Worm (Caenorhabditis elegans) whole organism, late embryonic: ENCODE results near the gene M18.6.

Source experiments
- C08G9.2 ChIP-seq: sonication (generic microtip); optimal IDR thresholded peaks from 2 replicates; lab custom pipeline; 2016; ENCODE audit warnings: mild to moderate bottlenecking, missing genetic modification characterization, moderate library complexity, missing compliant biosample characterization
- C38D4.7 ChIP-seq: fragments of 200-800 bp; sonication (Bioruptor generic); optimal IDR thresholded peaks from 2 replicates; lab custom pipeline; 2018; ENCODE audit warnings: mild to moderate bottlenecking, missing genetic modification characterization, moderate library complexity, missing compliant biosample characterization
- F13H6.1 ChIP-seq: sonication (generic microtip); optimal IDR thresholded peaks from 2 replicates; lab custom pipeline; 2016; ENCODE audit warnings: missing genetic modification characterization, missing compliant biosample characterization
- K02D7.2 ChIP-seq: sonication (generic microtip); optimal IDR thresholded peaks from 2 replicates; lab custom pipeline; 2017; ENCODE audit warnings: mild to moderate bottlenecking, missing genetic modification characterization, missing compliant biosample characterization
- K09A11.1 ChIP-seq: sonication (generic microtip); optimal IDR thresholded peaks from 2 replicates; lab custom pipeline; 2017; ENCODE audit warnings: antibody characterized with exemption, mild to moderate bottlenecking, missing genetic modification characterization, missing compliant biosample characterization; ENCODE audit not compliant: insufficient read depth
- Y22D7AL.16 ChIP-seq: sonication (generic microtip); optimal IDR thresholded peaks from 2 replicates; lab custom pipeline; 2016; ENCODE audit warnings: missing genetic modification characterization, missing compliant biosample characterization
- ahr-1 ChIP-seq: sonication (generic microtip); optimal IDR thresholded peaks from 2 replicates; lab custom pipeline; 2016; ENCODE audit warnings: missing genetic modification characterization, missing compliant biosample characterization
- ama-1 ChIP-seq: fragments of 150-350 bp; optimal IDR thresholded peaks from 2 replicates; lab custom pipeline; 2014
- ceh-14 ChIP-seq: sonication (generic microtip); optimal IDR thresholded peaks from 2 replicates; lab custom pipeline; 2016; ENCODE audit warnings: missing genotype, missing genetic modification characterization, missing compliant biosample characterization
- ceh-22 ChIP-seq: sonication (generic microtip); optimal IDR thresholded peaks from 2 replicates; lab custom pipeline; 2017; ENCODE audit warnings: missing biosample characterization, missing genetic modification characterization
- ceh-24 ChIP-seq: sonication (generic microtip); optimal IDR thresholded peaks from 2 replicates; lab custom pipeline; 2016; ENCODE audit warnings: mild to moderate bottlenecking, missing genetic modification characterization, missing compliant biosample characterization
- ceh-30 ChIP-seq: fragments of 150-350 bp; optimal IDR thresholded peaks from 2 replicates; lab custom pipeline; 2014; ENCODE audit warnings: missing biosample characterization, missing genetic modification characterization
- ceh-31 ChIP-seq: sonication (generic microtip); optimal IDR thresholded peaks from 2 replicates; lab custom pipeline; 2016; ENCODE audit warnings: missing genetic modification characterization, missing compliant biosample characterization
- ceh-34 ChIP-seq: sonication (generic microtip); optimal IDR thresholded peaks from 2 replicates; lab custom pipeline; 2016; ENCODE audit warnings: mild to moderate bottlenecking, missing genetic modification characterization, missing compliant biosample characterization
- ceh-45 ChIP-seq: fragments of 200-800 bp; sonication (Bioruptor generic); IDR thresholded peaks from 2 replicates; pipeline ENCODE4 v1.3.6; 2022; ENCODE audit warnings: missing genetic modification reagents, missing genetic modification characterization, missing compliant biosample characterization
- ceh-48 ChIP-seq: sonication (generic microtip); optimal IDR thresholded peaks from 2 replicates; lab custom pipeline; 2016; ENCODE audit warnings: missing genetic modification characterization, inconsistent platforms, missing compliant biosample characterization
- ceh-6 ChIP-seq: fragments of 200-800 bp; sonication (Bioruptor generic); optimal IDR thresholded peaks from 2 replicates; lab custom pipeline; 2018; ENCODE audit warnings: mild to moderate bottlenecking, missing genetic modification characterization, missing compliant biosample characterization
- che-1 ChIP-seq: sonication (generic microtip); optimal IDR thresholded peaks from 2 replicates; lab custom pipeline; 2016; ENCODE audit warnings: mild to moderate bottlenecking, missing genetic modification characterization, missing compliant biosample characterization
- dmd-4 ChIP-seq: sonication (generic microtip); optimal IDR thresholded peaks from 2 replicates; lab custom pipeline; 2016; ENCODE audit warnings: borderline replicate concordance, missing genetic modification characterization, missing compliant biosample characterization
- elt-2 ChIP-seq: sonication (generic microtip); optimal IDR thresholded peaks from 2 replicates; lab custom pipeline; 2016; ENCODE audit warnings: missing genetic modification reagents, missing genetic modification characterization, missing compliant biosample characterization
- elt-4 ChIP-seq: sonication (generic microtip); optimal IDR thresholded peaks from 2 replicates; lab custom pipeline; 2016; ENCODE audit warnings: missing genetic modification characterization, missing compliant biosample characterization
- fkh-10 ChIP-seq: fragments of 150-350 bp; optimal IDR thresholded peaks from 2 replicates; lab custom pipeline; 2014; ENCODE audit warnings: missing biosample characterization, missing genetic modification reagents, missing genetic modification characterization
- hlh-13 ChIP-seq: fragments of 200-800 bp; sonication (Bioruptor generic); optimal IDR thresholded peaks from 2 replicates; lab custom pipeline; 2018; ENCODE audit warnings: mild to moderate bottlenecking, missing genetic modification characterization, missing compliant biosample characterization
- hlh-15 ChIP-seq: sonication (generic microtip); optimal IDR thresholded peaks from 2 replicates; lab custom pipeline; 2016; ENCODE audit warnings: missing genetic modification characterization, missing compliant biosample characterization
- npax-4 ChIP-seq: sonication (generic microtip); optimal IDR thresholded peaks from 2 replicates; lab custom pipeline; 2016; ENCODE audit warnings: missing genetic modification characterization, missing compliant biosample characterization
- odd-2 ChIP-seq: sonication (generic microtip); optimal IDR thresholded peaks from 2 replicates; lab custom pipeline; 2017; ENCODE audit warnings: antibody characterized with exemption, mild to moderate bottlenecking, missing genetic modification characterization, missing compliant biosample characterization
- pag-3 ChIP-seq: sonication (generic microtip); optimal IDR thresholded peaks from 2 replicates; lab custom pipeline; 2016; ENCODE audit warnings: missing compliant biosample characterization, missing genetic modification characterization, borderline replicate concordance
- pat-9 ChIP-seq: fragments of 200-800 bp; sonication (Bioruptor generic); optimal IDR thresholded peaks from 2 replicates; lab custom pipeline; 2018; ENCODE audit warnings: mild to moderate bottlenecking, missing genetic modification characterization, moderate library complexity, missing compliant biosample characterization
- pha-4 ChIP-seq: fragments of 150-350 bp; optimal IDR thresholded peaks from 2 replicates; lab custom pipeline; 2018; ENCODE audit warnings: missing biosample characterization, missing genetic modification reagents, missing genetic modification characterization
- pros-1 ChIP-seq: fragments of 150-350 bp; optimal IDR thresholded peaks from 2 replicates; lab custom pipeline; 2014; ENCODE audit warnings: missing biosample characterization, missing genetic modification reagents, missing genetic modification characterization
- ref-2 ChIP-seq: sonication (generic microtip); optimal IDR thresholded peaks from 2 replicates; lab custom pipeline; 2016; ENCODE audit warnings: missing genetic modification characterization, missing compliant biosample characterization
- rnt-1 ChIP-seq: sonication (generic microtip); optimal IDR thresholded peaks from 2 replicates; lab custom pipeline; 2016; ENCODE audit warnings: missing genetic modification characterization, missing compliant biosample characterization
- sox-4 ChIP-seq: sonication (generic microtip); optimal IDR thresholded peaks from 2 replicates; lab custom pipeline; 2017; ENCODE audit warnings: mild to moderate bottlenecking, missing genetic modification characterization, inconsistent platforms, missing compliant biosample characterization
- tbx-2 ChIP-seq: sonication (generic microtip); optimal IDR thresholded peaks from 2 replicates; lab custom pipeline; 2016; ENCODE audit warnings: missing genetic modification characterization, missing compliant biosample characterization
- tbx-7 ChIP-seq: sonication (generic microtip); optimal IDR thresholded peaks from 2 replicates; lab custom pipeline; 2016; ENCODE audit warnings: missing genotype, missing genetic modification characterization, missing compliant biosample characterization
- unc-3 ChIP-seq, 2 experiments: fragments of 200-800 bp in 1 of 2; sonication (Bioruptor generic) in 1 of 2; sonication (generic microtip) in 1 of 2; conservative IDR thresholded peaks in 1 of 2; optimal IDR thresholded peaks in 1 of 2; 2 replicates each; pipeline versions ENCODE4 v1.3.6 to Lab custom; 2016 to 2022; ENCODE audit warnings: missing compliant biosample characterization in 2 of 2, missing genetic modification characterization in 2 of 2, missing genetic modification reagents in 1 of 2
- unc-42 ChIP-seq: sonication (generic microtip); optimal IDR thresholded peaks from 2 replicates; lab custom pipeline; 2016; ENCODE audit warnings: missing genotype, missing genetic modification characterization, missing compliant biosample characterization
- unc-55 ChIP-seq: sonication (generic microtip); optimal IDR thresholded peaks from 2 replicates; lab custom pipeline; 2017; ENCODE audit warnings: missing biosample characterization, missing genetic modification reagents, missing genetic modification characterization
- unc-86 ChIP-seq: sonication (generic microtip); optimal IDR thresholded peaks from 2 replicates; lab custom pipeline; 2016; ENCODE audit warnings: missing genetic modification characterization, missing compliant biosample characterization
- zip-5 ChIP-seq: sonication (generic microtip); optimal IDR thresholded peaks from 2 replicates; lab custom pipeline; 2016; ENCODE audit warnings: missing genetic modification characterization, missing compliant biosample characterization

Gene M18.6

DNA sequence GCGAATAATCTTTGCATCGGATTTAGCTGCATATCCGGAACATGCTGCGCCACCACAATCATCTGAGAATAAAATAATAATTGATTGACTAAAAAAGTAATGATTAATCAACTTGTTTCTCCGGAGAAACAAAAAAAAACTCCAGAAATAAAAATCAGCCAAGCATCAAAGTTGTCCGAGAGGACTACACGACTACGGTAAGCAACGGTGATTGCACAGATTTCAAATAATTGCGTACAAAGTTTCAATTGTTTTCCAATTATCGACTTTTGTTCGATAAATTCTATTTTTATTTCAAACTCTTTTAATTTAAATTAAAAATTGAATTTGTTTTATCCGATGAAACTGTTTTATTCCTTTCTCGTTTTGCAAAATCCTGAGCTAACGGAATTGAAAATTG lies 27.7 kb upstream of the M18.6 start, which contains the start of gene cpsf-4 (continued):
- TF ChIP-seq zip-5, result no peak
- no peak for TF ChIP-seq Y22D7AL.16 (tag; lab: Kevin White, UChicago)

DNA sequence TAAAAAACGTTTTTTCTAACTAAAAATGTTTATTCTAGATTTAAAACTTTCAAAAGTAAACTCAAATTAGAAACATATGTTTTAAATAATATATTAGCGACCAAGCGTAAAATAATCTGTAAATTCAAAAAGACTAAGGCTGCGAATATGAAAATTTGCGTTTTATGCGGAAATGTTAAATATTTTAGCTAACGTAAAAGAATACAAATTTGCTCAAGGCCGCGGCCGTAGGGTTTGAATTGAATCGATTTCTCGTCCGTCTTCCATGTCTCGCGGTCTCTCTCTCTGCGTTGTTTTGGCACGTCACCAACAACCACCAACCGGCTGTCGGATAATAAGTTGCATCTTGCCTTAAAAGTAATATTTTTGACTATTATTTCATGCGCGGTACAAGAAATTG lies 27.3 kb upstream of the M18.6 start, which contains the start of gene F11A10.5:
Gene F11A10.5 (plus strand): TSS at position 301 of the 400 bp plus-strand sequence.
- TF ChIP-seq zip-5, result peak; percentile 16
- TF ChIP-seq pat-9, result no peak
- TF ChIP-seq ceh-31, result peak; percentile 10
- peak; percentile 47 for TF ChIP-seq ceh-48

- TF ChIP-seq che-1 (tag; lab: Kevin White, UChicago) (no peak), hlh-15 (tag; lab: Kevin White, UChicago) (no peak), rnt-1 (tag; lab: Kevin White, UChicago) (no peak), C08G9.2 (tag; lab: Kevin White, UChicago) (no peak), ceh-6 (no peak), fkh-10 (GFP tag; lab: Kevin White, UChicago) (no peak), dmd-4 (tag; lab: Kevin White, UChicago) (no peak)
Measured at ce11 chrIV:12096479-12096878, 24.6 kb upstream of the M18.6 start, which contains the start of gene mon-2. mon-2 (plus strand) TSS chrIV:12096779.

ce11 chrIV:12105558-12105957 lies 15.6 kb upstream of the M18.6 start, which contains the start of gene M18.3:
M18.3 (plus strand) TSS chrIV:12105858.
- TF ChIP-seq unc-3 (GFP tag; conservative IDR thresholded peaks at IDR 0.05; lab: Robert Waterston, UW) (no peak), unc-3 (tag; optimal IDR thresholded peaks at IDR 0.05; lab: Kevin White, UChicago) (no peak), ceh-30 (tag; lab: Kevin White, UChicago) (no peak), ahr-1 (no peak), K02D7.2 (tag; lab: Kevin White, UChicago) (no peak), ama-1 (lab: Kevin White, UChicago) (no peak), ceh-14 (no peak), tbx-7 (tag; lab: Kevin White, UChicago) (no peak), che-1 (tag; lab: Kevin White, UChicago) (no peak), Y22D7AL.16 (tag; lab: Kevin White, UChicago) (no peak), pros-1 (tag; lab: Kevin White, UChicago) (no peak), ref-2 (tag; lab: Kevin White, UChicago) (no peak), ceh-34 (tag; lab: Kevin White, UChicago) (no peak), ceh-45 (GFP tag; lab: Robert Waterston, UW) (no peak), tbx-2 (no peak), zip-5 (no peak), dmd-4 (tag; lab: Kevin White, UChicago) (no peak)

DNA sequence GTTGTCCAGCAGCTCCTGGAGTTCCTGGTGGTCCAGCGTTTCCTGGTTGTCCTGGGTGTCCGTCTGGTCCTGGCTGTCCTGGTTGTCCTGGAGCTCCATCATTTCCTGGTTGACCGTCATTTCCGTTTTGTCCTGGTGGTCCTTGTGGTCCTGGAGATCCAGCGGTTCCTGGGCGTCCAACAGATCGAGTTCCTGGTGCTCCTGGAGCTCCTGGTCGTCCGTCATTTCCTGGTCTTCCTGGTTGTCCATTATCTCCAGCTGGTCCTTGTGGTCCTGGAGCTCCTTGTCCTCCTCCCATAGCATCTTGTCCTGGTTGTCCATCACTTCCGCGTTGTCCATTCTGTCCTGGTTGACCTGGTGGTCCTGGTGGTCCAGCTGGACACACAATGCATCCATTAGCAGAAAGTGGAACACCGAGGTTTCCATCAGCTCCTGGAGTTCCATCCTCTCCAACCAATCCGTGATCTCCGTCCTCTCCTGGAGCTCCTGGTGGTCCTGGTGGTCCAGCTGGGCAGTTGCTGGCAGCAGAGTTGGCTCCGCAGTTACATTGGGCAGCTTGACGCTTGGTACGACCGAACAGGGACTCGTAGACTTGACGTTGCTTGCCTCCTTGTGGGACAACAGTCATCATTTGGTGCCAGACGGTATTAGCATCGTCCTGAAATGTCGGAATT lies 12.0 kb upstream of the M18.6 start:
- no peak for TF ChIP-seq pag-3 (tag; lab: Kevin White, UChicago)
- no peak for TF ChIP-seq C38D4.7 (GFP tag; lab: Kevin White, UChicago)
- no peak for TF ChIP-seq elt-2 (tag; lab: Kevin White, UChicago)
- TF ChIP-seq unc-86 (tag; lab: Kevin White, UChicago), result no peak
- TF ChIP-seq ceh-24 (tag; lab: Kevin White, UChicago), result no peak
- no peak for TF ChIP-seq fkh-10 (GFP tag; lab: Kevin White, UChicago)
- TF ChIP-seq unc-42, result no peak
- no peak for TF ChIP-seq C08G9.2 (tag; lab: Kevin White, UChicago)
- peak; percentile 38 for TF ChIP-seq elt-4

ce11 chrIV:12109743-12110142 lies 11.4 kb upstream of the M18.6 start:
- TF ChIP-seq K09A11.1, result no peak
- no peak for TF ChIP-seq ceh-22 (tag; lab: Kevin White, UChicago)
- no peak for TF ChIP-seq sox-4
- no peak for TF ChIP-seq Y22D7AL.16 (tag; lab: Kevin White, UChicago)
- TF ChIP-seq che-1 (tag; lab: Kevin White, UChicago), result no peak
- no peak for TF ChIP-seq F13H6.1 (tag; lab: Kevin White, UChicago)
- TF ChIP-seq C08G9.2 (tag; lab: Kevin White, UChicago), result no peak
- no peak for TF ChIP-seq ceh-14
- no peak for TF ChIP-seq elt-2 (tag; lab: Kevin White, UChicago)
- TF ChIP-seq odd-2 (tag; lab: Kevin White, UChicago), result no peak
- TF ChIP-seq unc-55 (GFP tag; lab: Kevin White, UChicago), result no peak
- TF ChIP-seq hlh-15 (tag; lab: Kevin White, UChicago), result no peak
- TF ChIP-seq hlh-13 (GFP tag; lab: Kevin White, UChicago), result no peak
- TF ChIP-seq unc-86 (tag; lab: Kevin White, UChicago), result no peak
- no peak for TF ChIP-seq rnt-1 (tag; lab: Kevin White, UChicago)
- no peak for TF ChIP-seq ceh-6
- TF ChIP-seq npax-4 (tag; lab: Kevin White, UChicago), result no peak
- TF ChIP-seq ama-1 (lab: Kevin White, UChicago), result no peak
- TF ChIP-seq pha-4 (tag; lab: Kevin White, UChicago), result no peak
